Worm (Caenorhabditis elegans) whole organism, young adult: ENCODE data around the gene C09H5.7.

ENCODE experiments used
- B0261.1 ChIP-seq: sonication (generic microtip); optimal IDR thresholded peaks from 2 replicates; lab custom pipeline; 2016; ENCODE audit warnings: mild to moderate bottlenecking, missing genetic modification characterization, moderate library complexity, missing compliant biosample characterization
- F10E7.11 ChIP-seq: sonication (generic microtip); optimal IDR thresholded peaks from 2 replicates; lab custom pipeline; 2017; ENCODE audit warnings: mild to moderate bottlenecking, missing genetic modification characterization, moderate library complexity, missing compliant biosample characterization
- F22D6.2 ChIP-seq: sonication (generic microtip); optimal IDR thresholded peaks from 2 replicates; lab custom pipeline; 2016; ENCODE audit warnings: mild to moderate bottlenecking, missing genetic modification characterization, missing compliant biosample characterization
- F33H1.4 ChIP-seq: fragments of 200-800 bp; sonication (Bioruptor generic); IDR thresholded peaks from 2 replicates; pipeline ENCODE4 v1.3.6; 2022; ENCODE audit warnings: missing genetic modification reagents, missing genetic modification characterization, missing compliant biosample characterization
- F37B4.10 ChIP-seq: fragments of 200-800 bp; sonication (Bioruptor generic); IDR thresholded peaks from 2 replicates; pipeline ENCODE4 v1.3.6; 2022; ENCODE audit warnings: missing genetic modification characterization, missing compliant biosample characterization
- F39B2.1 ChIP-seq: fragments of 200-800 bp; sonication (Bioruptor generic); IDR thresholded peaks from 2 replicates; pipeline ENCODE4 v1.3.6; 2022; ENCODE audit warnings: missing genetic modification reagents, missing genetic modification characterization, missing compliant biosample characterization
- F49E8.2 ChIP-seq: sonication (generic microtip); optimal IDR thresholded peaks from 3 replicates; lab custom pipeline; 2017; ENCODE audit warnings: missing genetic modification characterization, mild to moderate bottlenecking, missing compliant biosample characterization, antibody characterized with exemption, moderate library complexity; ENCODE audit not compliant: insufficient read depth
- T26A5.8 ChIP-seq: sonication (generic microtip); optimal IDR thresholded peaks from 2 replicates; lab custom pipeline; 2016; ENCODE audit warnings: missing genetic modification characterization, missing compliant biosample characterization
- Y53F4B.3 ChIP-seq: fragments of 200-800 bp; sonication (Bioruptor generic); IDR thresholded peaks from 2 replicates; pipeline ENCODE4 v1.3.6; 2022; ENCODE audit warnings: missing genetic modification reagents, missing genetic modification characterization, missing compliant biosample characterization
- Y56A3A.18 ChIP-seq: fragments of 200-800 bp; sonication (Bioruptor generic); IDR thresholded peaks from 2 replicates; pipeline ENCODE4 v1.3.6; 2022; ENCODE audit warnings: missing genetic modification reagents, missing genetic modification characterization, missing compliant biosample characterization
- Y79H2A.3 ChIP-seq: fragments of 200-800 bp; sonication (Bioruptor generic); conservative IDR thresholded peaks from 2 replicates; pipeline ENCODE4 v1.3.6; 2022; ENCODE audit warnings: missing genetic modification reagents, missing genetic modification characterization, missing compliant biosample characterization
- Y95B8A.8 ChIP-seq: fragments of 200-800 bp; sonication (Bioruptor generic); IDR thresholded peaks from 2 replicates; pipeline ENCODE4 v1.3.6; 2022; ENCODE audit warnings: missing genetic modification reagents, missing genetic modification characterization, missing compliant biosample characterization
- atf-7 ChIP-seq: sonication (generic microtip); optimal IDR thresholded peaks from 2 replicates; lab custom pipeline; 2017; ENCODE audit warnings: mild to moderate bottlenecking, missing genetic modification characterization, missing compliant biosample characterization
- attf-3 ChIP-seq: fragments of 200-800 bp; sonication (Bioruptor generic); conservative IDR thresholded peaks from 2 replicates; pipeline ENCODE4 v1.3.6; 2022; ENCODE audit warnings: missing genetic modification reagents, missing genetic modification characterization, missing compliant biosample characterization
- bed-1 ChIP-seq: fragments of 200-800 bp; sonication (Bioruptor generic); IDR thresholded peaks from 2 replicates; pipeline ENCODE4 v1.3.6; 2022; ENCODE audit warnings: missing genetic modification reagents, missing genetic modification characterization, missing compliant biosample characterization
- chd-7 ChIP-seq: sonication (generic microtip); optimal IDR thresholded peaks from 2 replicates; lab custom pipeline; 2016; ENCODE audit warnings: mild to moderate bottlenecking, missing genetic modification characterization, moderate library complexity, missing compliant biosample characterization
- dox-1 ChIP-seq: fragments of 200-800 bp; sonication (Bioruptor generic); IDR thresholded peaks from 2 replicates; pipeline ENCODE4 v1.3.6; 2022; ENCODE audit warnings: missing genetic modification reagents, missing genetic modification characterization, missing compliant biosample characterization
- egrh-3 ChIP-seq: fragments of 200-800 bp; sonication (Bioruptor generic); IDR thresholded peaks from 2 replicates; pipeline ENCODE4 v1.3.6; 2022; ENCODE audit warnings: missing genetic modification reagents, missing genetic modification characterization, missing compliant biosample characterization
- hsf-1 ChIP-seq: fragments of 200-800 bp; sonication (Bioruptor generic); IDR thresholded peaks from 2 replicates; pipeline ENCODE4 v1.3.6; 2022; ENCODE audit warnings: missing genetic modification reagents, missing genetic modification characterization, missing compliant biosample characterization
- lag-1 ChIP-seq: fragments of 200-800 bp; sonication (Bioruptor generic); IDR thresholded peaks from 2 replicates; pipeline ENCODE4 v1.3.6; 2022; ENCODE audit warnings: missing genetic modification reagents, missing genetic modification characterization, missing compliant biosample characterization
- lsy-27 ChIP-seq: sonication (generic microtip); optimal IDR thresholded peaks from 2 replicates; lab custom pipeline; 2017; ENCODE audit warnings: missing genetic modification characterization, mild to moderate bottlenecking, missing compliant biosample characterization, antibody characterized with exemption, missing genotype, borderline replicate concordance; ENCODE audit not compliant: insufficient read depth
- madf-6 ChIP-seq: fragments of 200-800 bp; sonication (Bioruptor generic); IDR thresholded peaks from 2 replicates; pipeline ENCODE4 v1.3.6; 2022; ENCODE audit warnings: missing genetic modification reagents, missing genetic modification characterization, missing compliant biosample characterization
- madf-8 ChIP-seq: fragments of 200-800 bp; sonication (Bioruptor generic); conservative IDR thresholded peaks from 2 replicates; pipeline ENCODE4 v1.3.6; 2022; ENCODE audit warnings: missing genetic modification reagents, missing genetic modification characterization, missing compliant biosample characterization
- nfya-2 ChIP-seq: fragments of 200-800 bp; sonication (Bioruptor generic); IDR thresholded peaks from 2 replicates; pipeline ENCODE4 v1.3.6; 2022; ENCODE audit warnings: missing genetic modification reagents, missing genetic modification characterization, missing compliant biosample characterization
- nhr-80 ChIP-seq: sonication (generic microtip); optimal IDR thresholded peaks from 2 replicates; lab custom pipeline; 2016; ENCODE audit warnings: missing genetic modification characterization, missing compliant biosample characterization
- pbrm-1 ChIP-seq: fragments of 200-800 bp; sonication (Bioruptor generic); IDR thresholded peaks from 2 replicates; pipeline ENCODE4 v1.3.6; 2022; ENCODE audit warnings: missing genetic modification reagents, missing genetic modification characterization, missing compliant biosample characterization
- rcor-1 ChIP-seq: fragments of 200-800 bp; sonication (Bioruptor generic); IDR thresholded peaks from 2 replicates; pipeline ENCODE4 v1.3.6; 2022; ENCODE audit warnings: missing genetic modification reagents, missing genetic modification characterization, missing compliant biosample characterization
- sdz-38 ChIP-seq: sonication (generic microtip); optimal IDR thresholded peaks from 2 replicates; lab custom pipeline; 2016; ENCODE audit warnings: missing genotype, missing genetic modification characterization, missing compliant biosample characterization
- sea-2 ChIP-seq: fragments of 200-800 bp; sonication (Bioruptor generic); IDR thresholded peaks from 2 replicates; pipeline ENCODE4 v1.3.6; 2022; ENCODE audit warnings: missing genetic modification characterization, missing compliant biosample characterization
- tbp1 ChIP-seq: fragments of 200-800 bp; sonication (Bioruptor generic); optimal IDR thresholded peaks from 2 replicates; lab custom pipeline; 2018; ENCODE audit warnings: mild to moderate bottlenecking, missing genetic modification characterization, missing compliant biosample characterization
- tlf-1 ChIP-seq: fragments of 200-800 bp; sonication (Bioruptor generic); optimal IDR thresholded peaks from 2 replicates; lab custom pipeline; 2018; ENCODE audit warnings: mild to moderate bottlenecking, missing genetic modification characterization, missing compliant biosample characterization
- xnd-1 ChIP-seq: sonication (generic microtip); optimal IDR thresholded peaks from 2 replicates; lab custom pipeline; 2016; ENCODE audit warnings: missing genotype, missing genetic modification reagents, missing genetic modification characterization, missing compliant biosample characterization
- zfh-2 ChIP-seq: fragments of 200-800 bp; sonication (Bioruptor generic); conservative IDR thresholded peaks from 2 replicates; pipeline ENCODE4 v1.3.6; 2022; ENCODE audit warnings: missing genetic modification reagents, missing genetic modification characterization, missing compliant biosample characterization
- ztf-22 ChIP-seq: fragments of 200-800 bp; sonication (Bioruptor generic); optimal IDR thresholded peaks from 2 replicates; lab custom pipeline; 2018; ENCODE audit warnings: mild to moderate bottlenecking, missing genetic modification characterization, moderate library complexity, missing compliant biosample characterization
- ztf-28 ChIP-seq: fragments of 200-800 bp; sonication (Bioruptor generic); IDR thresholded peaks from 2 replicates; pipeline ENCODE4 v1.3.6; 2022; ENCODE audit warnings: missing genetic modification reagents, missing genetic modification characterization, missing compliant biosample characterization
- ztf-3 ChIP-seq: fragments of 200-800 bp; sonication (Bioruptor generic); optimal IDR thresholded peaks from 2 replicates; lab custom pipeline; 2018; ENCODE audit warnings: mild to moderate bottlenecking, missing genetic modification characterization, missing compliant biosample characterization

C09H5.7 gene

ce11 chrV:8129252-8129651, 44.2 kb upstream of the C09H5.7 start, which contains the start of gene spr-1:
Gene spr-1 (minus strand): TSS chrV:8129352.
- no peak for TF ChIP-seq madf-8 (GFP tag; lab: Robert Waterston, UW)
- TF ChIP-seq Y53F4B.3 (GFP tag; lab: Robert Waterston, UW), result no peak
- no peak for TF ChIP-seq rcor-1 (GFP tag; lab: Robert Waterston, UW)
- no peak for TF ChIP-seq lag-1 (GFP tag; lab: Robert Waterston, UW)
- no peak for TF ChIP-seq sdz-38 (tag; lab: Kevin White, UChicago)
- no peak for TF ChIP-seq F22D6.2 (tag; lab: Kevin White, UChicago)
- no peak for TF ChIP-seq tbp1 (GFP tag; lab: Kevin White, UChicago)
- no peak for TF ChIP-seq hsf-1 (GFP tag; lab: Robert Waterston, UW)
- no peak for TF ChIP-seq Y95B8A.8 (GFP tag; lab: Robert Waterston, UW)
- no peak for TF ChIP-seq F37B4.10 (GFP tag; lab: Robert Waterston, UW)
- no peak for TF ChIP-seq madf-6 (GFP tag; lab: Robert Waterston, UW)
- TF ChIP-seq bed-1 (GFP tag; lab: Robert Waterston, UW), result no peak
- TF ChIP-seq ztf-3 (GFP tag; lab: Kevin White, UChicago), result no peak
- no peak for TF ChIP-seq tlf-1 (GFP tag; lab: Kevin White, UChicago)
- no peak for TF ChIP-seq B0261.1 (tag; lab: Kevin White, UChicago)
- TF ChIP-seq F49E8.2, result no peak
- no peak for TF ChIP-seq F33H1.4 (GFP tag; lab: Robert Waterston, UW)
- TF ChIP-seq nhr-80 (tag; lab: Kevin White, UChicago), result no peak

- TF ChIP-seq xnd-1 (tag; lab: Kevin White, UChicago), result no peak
- no peak for TF ChIP-seq F39B2.1
- TF ChIP-seq attf-3 (GFP tag; lab: Robert Waterston, UW), result no peak
- no peak for TF ChIP-seq egrh-3 (GFP tag; lab: Robert Waterston, UW)
- no peak for TF ChIP-seq T26A5.8 (tag; lab: Kevin White, UChicago)
- TF ChIP-seq pbrm-1, result no peak
- TF ChIP-seq chd-7 (tag; lab: Kevin White, UChicago), result no peak
- no peak for TF ChIP-seq tlf-1 (GFP tag; lab: Kevin White, UChicago)
- TF ChIP-seq sdz-38 (tag; lab: Kevin White, UChicago), result no peak
- TF ChIP-seq lsy-27 (tag; lab: Kevin White, UChicago), result no peak
- TF ChIP-seq zfh-2, result no peak
- no peak for TF ChIP-seq dox-1 (GFP tag; lab: Robert Waterston, UW)
- no peak for TF ChIP-seq Y56A3A.18 (GFP tag; lab: Robert Waterston, UW)
- no peak for TF ChIP-seq F10E7.11 (tag; lab: Kevin White, UChicago)
- no peak for TF ChIP-seq nfya-2
Observed at ce11 chrV:8123384-8123783, 38.3 kb upstream of the C09H5.7 start, which contains the start of gene D1014.5. Gene D1014.5 (plus strand): TSS chrV:8123684.

ce11 chrV:8120868-8121267, 35.8 kb upstream of the C09H5.7 start, which contains the start of gene D1014.6:
Gene D1014.6 (plus strand): TSS chrV:8121168.
- TF ChIP-seq zfh-2 (no peak), atf-7 (tag; lab: Kevin White, UChicago) (no peak), sea-2 (no peak), ztf-22 (GFP tag; lab: Kevin White, UChicago) (no peak), Y79H2A.3 (GFP tag; lab: Robert Waterston, UW) (no peak)

ce11 chrV:8117964-8118363, 32.9 kb upstream of the C09H5.7 start, which contains the start of gene D1014.7:
Gene D1014.7 (plus strand): TSS chrV:8118264.
- no peak for TF ChIP-seq ztf-28 (GFP tag; lab: Robert Waterston, UW)
